Fruit fly (Drosophila melanogaster) whole organism, embryonic: ENCODE results near the gene CG5815.

Source experiments
- Blimp-1 ChIP-seq: fragments of 200-800 bp; sonication (Bioruptor generic); optimal IDR thresholded peaks from 3 replicates; lab custom pipeline; 2018; ENCODE audit warnings: missing biosample characterization, missing genetic modification characterization, mild to moderate bottlenecking, moderate library complexity, missing genetic modification reagents
- CG10274 ChIP-seq: fragments of 200-800 bp; sonication (Bioruptor generic); optimal IDR thresholded peaks from 3 replicates; lab custom pipeline; 2017; ENCODE audit warnings: missing biosample characterization, mild to moderate bottlenecking, missing genetic modification characterization
- CG11085 ChIP-seq: fragments of 200-800 bp; sonication (Bioruptor generic); IDR thresholded peaks from 2 replicates; pipeline ENCODE4 v1.3.6; 2022; ENCODE audit warnings: missing biosample characterization, missing genetic modification characterization
- CG11247 ChIP-seq: fragments of 200-800 bp; sonication (Bioruptor generic); IDR thresholded peaks from 2 replicates; pipeline ENCODE4 v1.3.6; 2022; ENCODE audit warnings: missing biosample characterization, missing genetic modification characterization
- CG12236 ChIP-seq: fragments of 200-800 bp; sonication (Bioruptor generic); optimal IDR thresholded peaks from 2 replicates; lab custom pipeline; 2016; ENCODE audit warnings: missing biosample characterization, missing genetic modification characterization
- CG14014 ChIP-seq: fragments of 200-800 bp; sonication (Bioruptor generic); IDR thresholded peaks from 2 replicates; pipeline ENCODE4 v1.3.6; 2022; ENCODE audit warnings: missing biosample characterization, missing genetic modification characterization
- CG14441 ChIP-seq: fragments of 200-800 bp; sonication (Bioruptor generic); IDR thresholded peaks from 2 replicates; pipeline ENCODE4 v1.3.6; 2022; ENCODE audit warnings: missing biosample characterization, missing genetic modification characterization
- CG15514 ChIP-seq: fragments of 200-800 bp; sonication (Bioruptor generic); optimal IDR thresholded peaks from 3 replicates; lab custom pipeline; 2017; ENCODE audit warnings: missing biosample characterization, missing genetic modification characterization, mild to moderate bottlenecking, moderate library complexity, missing genetic modification reagents
- CG16813 ChIP-seq: fragments of 200-800 bp; sonication (Bioruptor generic); IDR thresholded peaks from 3 replicates; pipeline ENCODE4 v1.3.6; 2022; ENCODE audit warnings: missing biosample characterization, missing genetic modification characterization; ENCODE audit not compliant: partially characterized antibody
- CG17385 ChIP-seq: fragments of 200-800 bp; sonication (Bioruptor generic); optimal IDR thresholded peaks from 3 replicates; lab custom pipeline; 2018; ENCODE audit warnings: missing biosample characterization, mild to moderate bottlenecking, missing genetic modification characterization
- CG2120 ChIP-seq: fragments of 200-800 bp; sonication (Bioruptor generic); optimal IDR thresholded peaks from 3 replicates; lab custom pipeline; 2016; ENCODE audit warnings: missing biosample characterization, missing genetic modification characterization
- CG2889 ChIP-seq: fragments of 200-800 bp; sonication (Bioruptor generic); IDR thresholded peaks from 3 replicates; pipeline ENCODE4 v1.3.6; 2022; ENCODE audit warnings: missing biosample characterization, missing genetic modification characterization
- CG3163 ChIP-seq: fragments of 200-800 bp; sonication (Bioruptor generic); optimal IDR thresholded peaks from 3 replicates; lab custom pipeline; 2016; ENCODE audit warnings: missing biosample characterization, missing genetic modification characterization
- CG4617 ChIP-seq: fragments of 200-800 bp; sonication (Bioruptor generic); optimal IDR thresholded peaks from 3 replicates; lab custom pipeline; 2016; ENCODE audit warnings: missing biosample characterization, missing genetic modification characterization, borderline replicate concordance
- CG6175 ChIP-seq: fragments of 200-800 bp; sonication (Bioruptor generic); IDR thresholded peaks from 3 replicates; pipeline ENCODE4 v1.3.6; 2022; ENCODE audit warnings: missing biosample characterization, missing genetic modification characterization
- CG7357 ChIP-seq: fragments of 200-800 bp; sonication (Bioruptor generic); IDR thresholded peaks from 3 replicates; pipeline ENCODE4 v1.3.6; 2022; ENCODE audit warnings: missing biosample characterization, missing genetic modification characterization
- CG8290 ChIP-seq, 3 experiments: fragments of 200-800 bp; sonication (Bioruptor generic); optimal IDR thresholded peaks; 2 replicates each; lab custom pipeline; 2016 to 2019; ENCODE audit warnings: missing biosample characterization in 3 of 3, missing genetic modification characterization in 3 of 3, mild to moderate bottlenecking in 2 of 3, moderate library complexity in 1 of 3
- H2.0 ChIP-seq: fragments of 200-800 bp; sonication (Bioruptor generic); IDR thresholded peaks from 2 replicates; pipeline ENCODE4 v1.3.6; 2022; ENCODE audit warnings: missing biosample characterization, missing genetic modification characterization
- Hr51 ChIP-seq, 2 experiments: fragments of 200-800 bp; sonication (Bioruptor generic); optimal IDR thresholded peaks; 2 replicates in 1 of 2; 3 replicates in 1 of 2; lab custom pipeline; 2016 to 2018; ENCODE audit warnings: missing biosample characterization in 2 of 2, missing genetic modification characterization in 2 of 2, mild to moderate bottlenecking in 1 of 2, moderate library complexity in 1 of 2
- Med ChIP-seq: fragments of 200-800 bp; sonication (Bioruptor generic); peaks from one replicate; lab custom pipeline; 2016; ENCODE audit warnings: missing biosample characterization, missing genetic modification characterization, mild to moderate bottlenecking, inconsistent platforms, moderate library complexity
- NC2β ChIP-seq: fragments of 200-800 bp; sonication (Bioruptor generic); optimal IDR thresholded peaks from 2 replicates; lab custom pipeline; 2016; ENCODE audit warnings: missing biosample characterization, missing genetic modification characterization
- NFAT ChIP-seq: fragments of 200-800 bp; sonication (Bioruptor generic); IDR thresholded peaks from 2 replicates; pipeline ENCODE4 v1.3.6; 2022; ENCODE audit warnings: missing biosample characterization, missing genetic modification characterization
- Oli ChIP-seq: fragments of 200-800 bp; sonication (Bioruptor generic); optimal IDR thresholded peaks from 2 replicates; lab custom pipeline; 2018; ENCODE audit warnings: missing biosample characterization, mild to moderate bottlenecking, missing genetic modification characterization, moderate library complexity
- Sry-β ChIP-seq: fragments of 200-800 bp; sonication (Bioruptor generic); optimal IDR thresholded peaks from 2 replicates; lab custom pipeline; 2018; ENCODE audit warnings: missing biosample characterization, mild to moderate bottlenecking, missing genetic modification characterization, moderate library complexity
- Trl ChIP-seq, 3 experiments: fragments of >200 bp in 2 of 3; fragments of 200-800 bp in 1 of 3; sonication (Bioruptor generic) in 1 of 3; optimal IDR thresholded peaks; 2 replicates in 1 of 3; 3 replicates in 2 of 3; lab custom pipeline; 2016 to 2017; ENCODE audit warnings: missing biosample characterization in 1 of 3, missing genetic modification characterization in 1 of 3
- ase ChIP-seq: fragments of 200-800 bp; sonication (Bioruptor generic); IDR thresholded peaks from 3 replicates; pipeline ENCODE4 v1.3.6; 2022; ENCODE audit warnings: missing biosample characterization, missing genetic modification characterization
- cg ChIP-seq: fragments of 200-800 bp; sonication (Bioruptor generic); optimal IDR thresholded peaks from 3 replicates; lab custom pipeline; 2019; ENCODE audit warnings: missing biosample characterization, mild to moderate bottlenecking, missing genetic modification characterization, moderate library complexity
- dan ChIP-seq: fragments of 200-800 bp; sonication (Bioruptor generic); IDR thresholded peaks from 2 replicates; pipeline ENCODE4 v1.3.6; 2022; ENCODE audit warnings: missing biosample characterization, missing genetic modification characterization
- dpn ChIP-seq, 2 experiments: fragments of 200-800 bp; sonication (Bioruptor generic); optimal IDR thresholded peaks; 3 replicates each; lab custom pipeline; 2016; ENCODE audit warnings: missing biosample characterization in 2 of 2, missing genetic modification characterization in 2 of 2
- dysf ChIP-seq: fragments of 200-800 bp; sonication (Bioruptor generic); IDR thresholded peaks from 3 replicates; pipeline ENCODE4 v1.3.6; 2022; ENCODE audit warnings: missing biosample characterization, missing genetic modification characterization
- fd102C ChIP-seq: fragments of 200-800 bp; sonication (Bioruptor generic); optimal IDR thresholded peaks from 2 replicates; lab custom pipeline; 2018; ENCODE audit warnings: missing biosample characterization, mild to moderate bottlenecking, missing genetic modification characterization, moderate library complexity
- gem ChIP-seq: fragments of 200-800 bp; sonication (Bioruptor generic); optimal IDR thresholded peaks from 2 replicates; lab custom pipeline; 2019; ENCODE audit warnings: missing biosample characterization, mild to moderate bottlenecking, missing genetic modification characterization, moderate library complexity
- grn ChIP-seq: fragments of 200-800 bp; sonication (Bioruptor generic); optimal IDR thresholded peaks from 3 replicates; lab custom pipeline; 2017; ENCODE audit warnings: missing biosample characterization, missing genetic modification characterization
- jigr1 ChIP-seq: fragments of 200-800 bp; sonication (Bioruptor generic); IDR thresholded peaks from 3 replicates; pipeline ENCODE4 v1.3.6; 2022; ENCODE audit warnings: missing biosample characterization, missing genetic modification characterization
- mam ChIP-seq: fragments of 200-800 bp; sonication (Bioruptor generic); optimal IDR thresholded peaks from 3 replicates; lab custom pipeline; 2016; ENCODE audit warnings: missing biosample characterization, missing genetic modification characterization
- pb ChIP-seq: fragments of 200-800 bp; sonication (Bioruptor generic); optimal IDR thresholded peaks from 3 replicates; lab custom pipeline; 2016; ENCODE audit warnings: missing biosample characterization, missing genetic modification characterization
- ranshi ChIP-seq: fragments of 200-800 bp; sonication (Bioruptor generic); IDR thresholded peaks from 2 replicates; pipeline ENCODE4 v1.3.6; 2022; ENCODE audit warnings: missing biosample characterization, missing genetic modification characterization
- sens ChIP-seq: fragments of 200-800 bp; sonication (Bioruptor generic); peaks from one replicate; lab custom pipeline; 2016; ENCODE audit warnings: missing biosample characterization, missing genetic modification characterization
- seq ChIP-seq: fragments of 200-800 bp; sonication (Bioruptor generic); IDR thresholded peaks from 2 replicates; pipeline ENCODE4 v1.3.6; 2022; ENCODE audit warnings: missing biosample characterization, missing genetic modification characterization
- sna ChIP-seq: fragments of 200-800 bp; sonication (Bioruptor generic); IDR thresholded peaks from 2 replicates; pipeline ENCODE4 v1.3.6; 2022; ENCODE audit warnings: missing biosample characterization, missing genetic modification characterization; ENCODE audit not compliant: partially characterized antibody
- tx ChIP-seq: fragments of 200-800 bp; sonication (Bioruptor generic); optimal IDR thresholded peaks from 2 replicates; lab custom pipeline; 2016; ENCODE audit warnings: missing biosample characterization, missing genetic modification characterization
- wor ChIP-seq: fragments of 200-800 bp; sonication (Bioruptor generic); IDR thresholded peaks from 2 replicates; pipeline ENCODE4 v1.3.6; 2022; ENCODE audit warnings: missing biosample characterization, missing genetic modification characterization
- z ChIP-seq: fragments of 200-800 bp; sonication (Bioruptor generic); IDR thresholded peaks from 3 replicates; pipeline ENCODE4 v1.3.6; 2022; ENCODE audit warnings: missing biosample characterization, missing genetic modification characterization

CG5815 gene

DNA sequence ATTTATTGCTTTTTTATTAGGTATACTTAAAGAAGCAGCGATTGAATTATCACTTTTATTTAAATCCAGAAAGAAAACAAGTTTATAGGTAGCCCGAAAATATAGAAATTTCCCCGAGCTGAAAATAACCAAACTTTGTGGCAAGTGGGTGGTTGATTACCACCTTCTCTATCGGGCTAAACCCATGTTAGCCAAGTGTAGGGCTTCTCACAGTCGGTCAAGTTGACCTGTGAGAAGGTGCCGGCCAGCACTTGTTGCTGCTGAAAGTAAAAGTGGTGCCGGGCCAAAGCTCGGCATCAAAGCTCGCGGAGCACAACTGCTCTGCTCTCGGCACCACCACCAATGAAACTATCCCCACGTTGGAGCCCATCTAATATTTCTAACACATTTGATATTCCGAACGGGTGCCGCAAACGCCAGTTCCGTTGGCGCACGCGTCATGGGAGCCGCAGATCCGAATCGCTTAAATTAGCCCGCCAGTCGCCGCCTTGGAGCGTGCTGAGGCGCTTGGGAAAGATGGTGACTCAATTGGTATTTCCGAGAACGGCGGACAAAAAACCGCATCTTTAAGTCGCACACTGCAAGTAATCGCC is 41.4 kb upstream of the CG5815 start (continued):
- TF ChIP-seq ase (0 out of 3 replicates have a peak, but pooled peaks have one; percentile 31), Oli (peak; percentile 31), gem (tag; lab: Kevin White, UChicago) (peak; percentile 14), dpn (GFP tag; optimal IDR thresholded peaks at IDR 0.05; lab: Kevin White, UChicago) (peak in 1 of 2 experiments; percentile 19), cg (GFP tag; lab: Kevin White, UChicago) (peak; percentile 29), dysf (GFP tag; lab: Robert Waterston, UW) (peak; percentile 33; the same call in 2 of the 3 replicates), sens (GFP tag; lab: Kevin White, UChicago) (peak; percentile 67), grn (GFP tag; lab: Kevin White, UChicago) (peak; percentile 14), CG4617 (no peak), Med (GFP tag; lab: Kevin White, UChicago) (peak; percentile 86), CG15514 (GFP tag; lab: Kevin White, UChicago) (peak; percentile 10), CG2120 (GFP tag; lab: Kevin White, UChicago) (peak; percentile 7), mam (GFP tag; lab: Kevin White, UChicago) (peak; percentile 15), CG7357 (GFP tag; lab: Robert Waterston, UW) (peak; percentile 49; the same call in 2 of the 3 replicates), wor (GFP tag; lab: Robert Waterston, UW) (0 out of 2 replicates have a peak, but pooled peaks have one; percentile 18), sna (GFP tag; lab: Robert Waterston, UW) (no peak), jigr1 (GFP tag; lab: Robert Waterston, UW) (no peak), NC2β (no peak), CG6175 (GFP tag; lab: Robert Waterston, UW) (peak; percentile 36; the same call in 1 of the 3 replicates), CG11085 (GFP tag; lab: Robert Waterston, UW) (0 out of 2 replicates have a peak, but pooled peaks have one; percentile 6), CG8290 (GFP tag; optimal IDR thresholded peaks at IDR 0.05; lab: Kevin White, UChicago) (no peak), CG8290 (tag; optimal IDR thresholded peaks at IDR 0.05; lab: Kevin White, UChicago) (peak in 1 of 2 experiments; percentile 17), CG16813 (GFP tag; lab: Robert Waterston, UW) (0 out of 3 replicates have a peak, but pooled peaks have one; percentile 26), ranshi (GFP tag; lab: Robert Waterston, UW) (0 out of 2 replicates have a peak, but pooled peaks have one; percentile 28), CG12236 (no peak), Sry-β (no peak), CG10274 (GFP tag; lab: Kevin White, UChicago) (peak; percentile 96), NFAT (GFP tag; lab: Robert Waterston, UW) (no peak), z (0 out of 3 replicates have a peak, but pooled peaks have one; percentile 8), H2.0 (GFP tag; lab: Robert Waterston, UW) (peak; percentile 12; the same call in 1 of the 2 replicates), CG14441 (GFP tag; lab: Robert Waterston, UW) (peak; percentile 31; the same call in 1 of the 2 replicates), CG17385 (peak; percentile 1), CG11247 (GFP tag; lab: Robert Waterston, UW) (no peak), Hr51 (GFP tag; optimal IDR thresholded peaks at IDR 0.05; lab: Kevin White, UChicago) (peak in 1 of 2 experiments; percentile 25), Blimp-1 (GFP tag; lab: Kevin White, UChicago) (peak; percentile 98), CG14014 (no peak), tx (GFP tag; lab: Kevin White, UChicago) (no peak)

DNA sequence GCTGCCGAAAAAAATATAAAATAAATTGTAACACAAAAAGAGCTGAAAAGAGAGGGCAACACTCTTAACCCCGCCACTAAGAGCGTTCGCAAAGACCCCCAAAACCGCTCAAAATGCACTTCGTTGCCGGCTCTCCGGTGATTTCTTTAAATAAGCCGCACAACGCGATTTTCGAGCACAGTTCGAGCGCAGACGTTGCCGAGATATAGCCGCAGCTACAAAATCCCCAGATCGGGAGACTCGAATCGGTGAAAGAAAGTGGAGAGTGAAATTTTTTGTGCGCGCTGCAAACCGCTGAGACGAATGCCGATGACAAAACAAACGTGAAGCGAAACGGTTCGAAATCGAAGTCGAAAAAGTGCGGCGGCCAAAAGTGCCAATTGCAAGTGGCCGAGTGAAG is 36.7 kb upstream of the CG5815 start, which contains the start of gene CG14257:
TSS of gene CG14257 (plus strand) at position 177 of the 400 bp plus-strand sequence.
- TF ChIP-seq Blimp-1 (GFP tag; lab: Kevin White, UChicago) (peak; percentile 57), dan (GFP tag; lab: Robert Waterston, UW) (no peak), fd102C (GFP tag; lab: Kevin White, UChicago) (no peak), CG2889 (GFP tag; lab: Robert Waterston, UW) (no peak), seq (GFP tag; lab: Robert Waterston, UW) (no peak), Trl (optimal IDR thresholded peaks at IDR 0.05; lab: Kevin White, UChicago) (peak in 1 of 2 experiments; percentile 49), Trl (GFP tag; optimal IDR thresholded peaks at IDR 0.05; lab: Kevin White, UChicago) (no peak), sens (GFP tag; lab: Kevin White, UChicago) (peak; percentile 44), pb (GFP tag; lab: Kevin White, UChicago) (no peak), z (peak; percentile 73; the same call in 2 of the 3 replicates), CG3163 (GFP tag; lab: Kevin White, UChicago) (peak; percentile 86)
- TF ChIP-seq, all 482 proteins: peak for 5
